Fruit fly (Drosophila melanogaster) whole organism, embryonic: ENCODE data around the gene CG3630.
A peak's percentile ranks its signal among the peaks of the same experiment; 100 is the strongest.

Experiments used
- Ada2b ChIP-seq: fragments of 200-800 bp; sonication (Bioruptor generic); IDR thresholded peaks from 2 replicates; pipeline ENCODE4 v1.3.6; 2022; ENCODE audit warnings: missing biosample characterization, missing genetic modification characterization
- CG10267 ChIP-seq: fragments of 200-800 bp; sonication (Bioruptor generic); optimal IDR thresholded peaks from 2 replicates; lab custom pipeline; 2018; ENCODE audit warnings: missing biosample characterization, mild to moderate bottlenecking, missing genetic modification characterization, moderate library complexity
- CG10462 ChIP-seq: fragments of 200-800 bp; sonication (Bioruptor generic); optimal IDR thresholded peaks from 2 replicates; lab custom pipeline; 2016; ENCODE audit warnings: missing biosample characterization, missing genetic modification characterization
- CG11093 ChIP-seq: fragments of 200-800 bp; sonication (Bioruptor generic); IDR thresholded peaks from 3 replicates; pipeline ENCODE4 v1.3.6; 2022; ENCODE audit warnings: missing biosample characterization, missing genetic modification characterization
- CG1233 ChIP-seq: fragments of 200-800 bp; sonication (Bioruptor generic); optimal IDR thresholded peaks from 4 replicates; lab custom pipeline; 2018; ENCODE audit warnings: missing biosample characterization, mild to moderate bottlenecking, missing genetic modification characterization
- CG12659 ChIP-seq: fragments of 200-800 bp; sonication (Bioruptor generic); optimal IDR thresholded peaks from 3 replicates; lab custom pipeline; 2017; ENCODE audit warnings: mild to moderate bottlenecking, missing biosample characterization, missing genetic modification reagents, missing genetic modification characterization
- CG13894 ChIP-seq: fragments of 200-800 bp; sonication (Bioruptor generic); optimal IDR thresholded peaks from 3 replicates; lab custom pipeline; 2018; ENCODE audit warnings: missing biosample characterization, mild to moderate bottlenecking, missing genetic modification characterization, moderate library complexity
- CG14710 ChIP-seq: fragments of 200-800 bp; sonication (Bioruptor generic); optimal IDR thresholded peaks from 3 replicates; lab custom pipeline; 2019; ENCODE audit warnings: missing biosample characterization, mild to moderate bottlenecking, missing genetic modification characterization, moderate library complexity
- CG15601 ChIP-seq: fragments of 200-800 bp; sonication (Bioruptor generic); optimal IDR thresholded peaks from 3 replicates; lab custom pipeline; 2019; ENCODE audit warnings: missing biosample characterization, mild to moderate bottlenecking, missing genetic modification characterization, moderate library complexity
- CG1647 ChIP-seq: fragments of 200-800 bp; sonication (Bioruptor generic); optimal IDR thresholded peaks from 3 replicates; lab custom pipeline; 2016; ENCODE audit warnings: missing biosample characterization, missing genetic modification characterization
- CG17385 ChIP-seq: fragments of 200-800 bp; sonication (Bioruptor generic); optimal IDR thresholded peaks from 3 replicates; lab custom pipeline; 2018; ENCODE audit warnings: missing biosample characterization, mild to moderate bottlenecking, missing genetic modification characterization
- CG18599 ChIP-seq: fragments of 200-800 bp; sonication (Bioruptor generic); optimal IDR thresholded peaks from 3 replicates; lab custom pipeline; 2017; ENCODE audit warnings: missing biosample characterization, missing genetic modification characterization, mild to moderate bottlenecking, moderate library complexity, missing genetic modification reagents
- CG18764 ChIP-seq: fragments of 200-800 bp; sonication (Bioruptor generic); optimal IDR thresholded peaks from 3 replicates; lab custom pipeline; 2016; ENCODE audit warnings: missing biosample characterization, missing genetic modification characterization
- CG3163 ChIP-seq: fragments of 200-800 bp; sonication (Bioruptor generic); optimal IDR thresholded peaks from 3 replicates; lab custom pipeline; 2016; ENCODE audit warnings: missing biosample characterization, missing genetic modification characterization
- CG32772 ChIP-seq: fragments of 200-800 bp; sonication (Bioruptor generic); IDR thresholded peaks from 2 replicates; pipeline ENCODE4 v1.3.6; 2022; ENCODE audit warnings: missing biosample characterization, missing genetic modification characterization
- CG33557 ChIP-seq: fragments of 200-800 bp; sonication (Bioruptor generic); optimal IDR thresholded peaks from 2 replicates; lab custom pipeline; 2019; ENCODE audit warnings: missing biosample characterization, mild to moderate bottlenecking, missing genetic modification characterization, moderate library complexity
- CG34422 ChIP-seq: fragments of 200-800 bp; sonication (Bioruptor generic); IDR thresholded peaks from 3 replicates; pipeline ENCODE4 v1.3.6; 2022; ENCODE audit warnings: missing biosample characterization, missing genetic modification characterization
- CG4707 ChIP-seq: fragments of 200-800 bp; sonication (Bioruptor generic); optimal IDR thresholded peaks from 2 replicates; lab custom pipeline; 2018; ENCODE audit warnings: missing biosample characterization, mild to moderate bottlenecking, missing genetic modification characterization, moderate library complexity
- CG4730 ChIP-seq: fragments of 200-800 bp; sonication (Bioruptor generic); IDR thresholded peaks from 2 replicates; pipeline ENCODE4 v1.3.6; 2022; ENCODE audit warnings: missing biosample characterization, missing genetic modification characterization
- CG4854 ChIP-seq: fragments of 200-800 bp; sonication (Bioruptor generic); optimal IDR thresholded peaks from 2 replicates; lab custom pipeline; 2016; ENCODE audit warnings: missing biosample characterization, missing genetic modification characterization, inconsistent platforms
- CG6175 ChIP-seq: fragments of 200-800 bp; sonication (Bioruptor generic); IDR thresholded peaks from 3 replicates; pipeline ENCODE4 v1.3.6; 2022; ENCODE audit warnings: missing biosample characterization, missing genetic modification characterization
- CG7745 ChIP-seq: fragments of 200-800 bp; sonication (Bioruptor generic); optimal IDR thresholded peaks from 2 replicates; lab custom pipeline; 2018; ENCODE audit warnings: missing biosample characterization, mild to moderate bottlenecking, missing genetic modification characterization, moderate library complexity
- CG8388 ChIP-seq: fragments of 200-800 bp; sonication (Bioruptor generic); optimal IDR thresholded peaks from 2 replicates; lab custom pipeline; 2019; ENCODE audit warnings: missing biosample characterization, mild to moderate bottlenecking, missing genetic modification characterization, moderate library complexity
- CG9797 ChIP-seq: fragments of 200-800 bp; sonication (Bioruptor generic); optimal IDR thresholded peaks from 3 replicates; lab custom pipeline; 2018; ENCODE audit warnings: missing biosample characterization, mild to moderate bottlenecking, missing genetic modification characterization
- CG9817 ChIP-seq: fragments of 200-800 bp; sonication (Bioruptor generic); optimal IDR thresholded peaks from 2 replicates; lab custom pipeline; 2018; ENCODE audit warnings: missing biosample characterization, mild to moderate bottlenecking, missing genetic modification characterization, moderate library complexity
- Dip3 ChIP-seq: fragments of 200-800 bp; sonication (Bioruptor generic); optimal IDR thresholded peaks from 3 replicates; lab custom pipeline; 2016; ENCODE audit warnings: missing biosample characterization, missing genetic modification characterization
- ERR ChIP-seq: fragments of 200-800 bp; sonication (Bioruptor generic); optimal IDR thresholded peaks from 2 replicates; lab custom pipeline; 2016; ENCODE audit warnings: missing biosample characterization, missing genetic modification characterization
- HLH54F ChIP-seq: fragments of 200-800 bp; sonication (Bioruptor generic); optimal IDR thresholded peaks from 3 replicates; lab custom pipeline; 2016; ENCODE audit warnings: missing biosample characterization, missing genetic modification characterization
- Hr39 ChIP-seq: fragments of >200 bp; optimal IDR thresholded peaks from 2 replicates; lab custom pipeline; 2017
- Hsf ChIP-seq: fragments of 200-800 bp; sonication (Bioruptor generic); optimal IDR thresholded peaks from 3 replicates; lab custom pipeline; 2016; ENCODE audit warnings: missing biosample characterization, missing genetic modification characterization
- Meics ChIP-seq: fragments of 200-800 bp; sonication (Bioruptor generic); optimal IDR thresholded peaks from 2 replicates; lab custom pipeline; 2017; ENCODE audit warnings: missing biosample characterization, mild to moderate bottlenecking, missing genetic modification characterization
- NC2α ChIP-seq: fragments of 200-800 bp; sonication (Bioruptor generic); optimal IDR thresholded peaks from 2 replicates; lab custom pipeline; 2016; ENCODE audit warnings: missing biosample characterization, missing genetic modification characterization
- NC2β ChIP-seq: fragments of 200-800 bp; sonication (Bioruptor generic); optimal IDR thresholded peaks from 2 replicates; lab custom pipeline; 2016; ENCODE audit warnings: missing biosample characterization, missing genetic modification characterization
- Opbp ChIP-seq: fragments of 200-800 bp; sonication (Bioruptor generic); IDR thresholded peaks from 3 replicates; pipeline ENCODE4 v1.3.6; 2022; ENCODE audit warnings: missing biosample characterization, missing genetic modification characterization; ENCODE audit not compliant: partially characterized antibody
- Ssrp ChIP-seq: fragments of 200-800 bp; sonication (Bioruptor generic); optimal IDR thresholded peaks from 2 replicates; lab custom pipeline; 2018; ENCODE audit warnings: missing biosample characterization, mild to moderate bottlenecking, missing genetic modification characterization, moderate library complexity
- YL-1 ChIP-seq: fragments of 200-800 bp; sonication (Bioruptor generic); optimal IDR thresholded peaks from 3 replicates; lab custom pipeline; 2017; ENCODE audit warnings: missing biosample characterization, mild to moderate bottlenecking, missing genetic modification characterization
- ab ChIP-seq: fragments of 200-800 bp; sonication (Bioruptor generic); optimal IDR thresholded peaks from 2 replicates; lab custom pipeline; 2016; ENCODE audit warnings: missing biosample characterization, missing genetic modification characterization
- abd-A ChIP-seq: fragments of 200-800 bp; sonication (Bioruptor generic); optimal IDR thresholded peaks from 3 replicates; lab custom pipeline; 2019; ENCODE audit warnings: missing biosample characterization, mild to moderate bottlenecking, missing genetic modification characterization, moderate library complexity
- amos ChIP-seq: fragments of 200-800 bp; sonication (Bioruptor generic); IDR thresholded peaks from 2 replicates; pipeline ENCODE4 v1.3.6; 2022; ENCODE audit warnings: missing biosample characterization, missing genetic modification characterization; ENCODE audit not compliant: partially characterized antibody
- chn ChIP-seq: fragments of 200-800 bp; sonication (Bioruptor generic); optimal IDR thresholded peaks from 2 replicates; lab custom pipeline; 2016; ENCODE audit warnings: missing biosample characterization, missing genetic modification characterization
- croc ChIP-seq: fragments of 200-800 bp; sonication (Bioruptor generic); conservative IDR thresholded peaks from 3 replicates; pipeline ENCODE4 v1.3.6; 2022; ENCODE audit warnings: missing biosample characterization, missing genetic modification characterization
- gcm2 ChIP-seq: fragments of 200-800 bp; sonication (Bioruptor generic); optimal IDR thresholded peaks from 2 replicates; lab custom pipeline; 2016; ENCODE audit warnings: missing biosample characterization, missing genetic modification characterization
- grau ChIP-seq: fragments of 200-800 bp; optimal IDR thresholded peaks from 3 replicates; lab custom pipeline; 2019; ENCODE audit warnings: missing biosample characterization, mild to moderate bottlenecking, missing genetic modification characterization, moderate library complexity
- gt ChIP-seq: fragments of 200-800 bp; sonication (Bioruptor generic); IDR thresholded peaks from 2 replicates; pipeline ENCODE4 v1.3.6; 2022; ENCODE audit warnings: missing biosample characterization, missing genetic modification characterization
- ind ChIP-seq: fragments of 200-800 bp; sonication (Bioruptor generic); optimal IDR thresholded peaks from 3 replicates; lab custom pipeline; 2016; ENCODE audit warnings: missing biosample characterization, missing genetic modification characterization
- mam ChIP-seq: fragments of 200-800 bp; sonication (Bioruptor generic); optimal IDR thresholded peaks from 3 replicates; lab custom pipeline; 2016; ENCODE audit warnings: missing biosample characterization, missing genetic modification characterization
- ro ChIP-seq: fragments of 200-800 bp; sonication (Bioruptor generic); IDR thresholded peaks from 2 replicates; pipeline ENCODE4 v1.3.6; 2022; ENCODE audit warnings: missing biosample characterization, missing genetic modification characterization
- sens ChIP-seq: fragments of 200-800 bp; sonication (Bioruptor generic); peaks from one replicate; lab custom pipeline; 2016; ENCODE audit warnings: missing biosample characterization, missing genetic modification characterization
- sisA ChIP-seq: fragments of 200-800 bp; sonication (Bioruptor generic); IDR thresholded peaks from 2 replicates; pipeline ENCODE4 v1.3.6; 2022; ENCODE audit warnings: missing biosample characterization, missing genetic modification characterization
- slp2 ChIP-seq: fragments of 200-800 bp; sonication (Bioruptor generic); optimal IDR thresholded peaks from 2 replicates; lab custom pipeline; 2016; ENCODE audit warnings: missing biosample characterization, missing genetic modification characterization
- sqz ChIP-seq: fragments of 200-800 bp; sonication (Bioruptor generic); optimal IDR thresholded peaks from 3 replicates; lab custom pipeline; 2018; ENCODE audit warnings: missing biosample characterization, mild to moderate bottlenecking, missing genetic modification characterization
- zf30C ChIP-seq: fragments of 200-800 bp; sonication (Bioruptor generic); optimal IDR thresholded peaks from 3 replicates; lab custom pipeline; 2018; ENCODE audit warnings: missing biosample characterization, mild to moderate bottlenecking, missing genetic modification characterization

CG3630 gene

DNA sequence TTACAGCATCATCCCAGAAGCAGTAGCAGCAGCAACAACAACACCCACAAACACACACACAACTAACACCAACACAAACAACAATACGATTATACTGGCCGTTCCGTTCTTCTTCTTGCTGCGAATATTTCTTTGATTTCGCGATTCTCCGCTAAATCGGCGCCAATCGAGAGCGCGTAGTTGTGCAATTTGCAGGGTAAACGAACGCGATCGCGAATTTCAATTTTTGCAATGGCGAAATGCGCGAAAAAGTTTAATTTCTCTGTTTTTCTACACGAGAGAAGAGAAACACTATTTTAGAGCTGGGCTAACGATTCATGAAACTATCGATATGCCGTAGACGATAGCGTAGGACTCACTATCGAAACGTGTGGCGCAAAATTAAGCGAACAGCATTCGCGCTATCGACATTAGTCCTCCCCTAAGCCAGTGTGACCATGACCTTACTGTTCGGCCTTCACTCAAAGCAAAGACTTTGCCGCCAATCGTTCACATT lies 3.3 kb upstream of the CG3630 start, which contains the start of gene wapl (continued):
- TF ChIP-seq CG13894 (tag; lab: Kevin White, UChicago) (peak; percentile 8), ind (GFP tag; lab: Kevin White, UChicago) (no peak), CG1647 (GFP tag; lab: Kevin White, UChicago) (no peak), chn (GFP tag; lab: Kevin White, UChicago) (peak; percentile 5), CG18764 (GFP tag; lab: Kevin White, UChicago) (no peak), ERR (peak; percentile 49), abd-A (peak; percentile 64), NC2β (GFP tag; lab: Kevin White, UChicago) (peak; percentile 33), CG8388 (GFP tag; lab: Kevin White, UChicago) (no peak), CG1233 (no peak), NC2α (GFP tag; lab: Kevin White, UChicago) (no peak), CG10267 (tag; lab: Kevin White, UChicago) (peak; percentile 56), Ada2b (GFP tag; lab: Robert Waterston, UW) (no peak), sisA (GFP tag; lab: Robert Waterston, UW) (0 out of 2 replicates have a peak, but pooled peaks have one; percentile 8), CG32772 (no peak), CG12659 (peak; percentile 61), CG4854 (no peak), zf30C (GFP tag; lab: Kevin White, UChicago) (no peak), CG6175 (no peak), CG9817 (tag; lab: Kevin White, UChicago) (no peak), Hsf (GFP tag; lab: Kevin White, UChicago) (no peak), CG3163 (peak; percentile 6), CG34422 (GFP tag; lab: Robert Waterston, UW) (no peak), CG11093 (no peak), CG4730 (GFP tag; lab: Robert Waterston, UW) (no peak), ab (no peak), Opbp (GFP tag; lab: Robert Waterston, UW) (peak; percentile 97), CG10462 (GFP tag; lab: Kevin White, UChicago) (no peak), Ssrp (tag; lab: Kevin White, UChicago) (no peak), CG18599 (GFP tag; lab: Kevin White, UChicago) (peak; percentile 5), gcm2 (GFP tag; lab: Kevin White, UChicago) (peak; percentile 48), slp2 (GFP tag; lab: Kevin White, UChicago) (no peak), amos (GFP tag; lab: Robert Waterston, UW) (peak; percentile 97), Meics (GFP tag; lab: Kevin White, UChicago) (no peak), CG17385 (peak; percentile 96), gt (GFP tag; lab: Robert Waterston, UW) (no peak), YL-1 (GFP tag; lab: Kevin White, UChicago) (peak; percentile 36), CG4707 (GFP tag; lab: Kevin White, UChicago) (no peak), CG14710 (peak; percentile 69), sens (GFP tag; lab: Kevin White, UChicago) (peak; percentile 81), ro (GFP tag; lab: Robert Waterston, UW) (no peak), croc (GFP tag; lab: Robert Waterston, UW) (no peak), HLH54F (peak; percentile 47), CG15601 (tag; lab: Kevin White, UChicago) (peak; percentile 11), mam (GFP tag; lab: Kevin White, UChicago) (peak; percentile 24), CG33557 (GFP tag; lab: Kevin White, UChicago) (no peak), CG9797 (GFP tag; lab: Kevin White, UChicago) (peak; percentile 85), Hr39 (no peak), sqz (GFP tag; lab: Kevin White, UChicago) (no peak), CG7745 (no peak), Dip3 (no peak), grau (tag; lab: Kevin White, UChicago) (peak; percentile 25)
